Worm (Caenorhabditis elegans): ENCODE results near the gene C47E12.11.

C47E12.11 gene

DNA sequence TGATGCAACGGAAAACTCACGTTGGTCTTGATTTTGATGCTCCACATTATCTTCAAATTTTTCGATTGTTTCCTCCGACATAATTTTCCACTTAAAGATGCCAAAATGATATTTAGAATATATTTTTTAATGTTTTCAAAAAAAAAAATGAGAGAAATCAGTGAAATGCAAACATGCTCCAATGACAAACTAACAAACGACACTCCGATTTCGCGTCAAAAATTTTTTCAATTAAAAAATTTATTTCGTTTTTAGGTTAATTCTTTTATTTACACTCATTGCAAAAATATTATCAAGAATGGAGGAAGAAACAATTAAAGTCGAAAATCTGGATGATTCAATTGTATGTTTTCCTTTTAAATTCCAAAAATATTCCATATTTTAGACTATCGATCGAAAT, 37.1 kb upstream of the C47E12.11 start, which contains the start of the genes trmt-10A and F25H8.2:
TSS of gene trmt-10A (minus strand) at position 159 of the 400 bp plus-strand sequence.
TSS of gene F25H8.2 (plus strand) at position 181 of the 400 bp plus-strand sequence.
- no peak for TF ChIP-seq daf-12 (tag; optimal IDR thresholded peaks at IDR 0.05)
- no peak for TF ChIP-seq zip-2 (tag; optimal IDR thresholded peaks at IDR 0.05)
- no peak for TF ChIP-seq F44E2.7 (GFP tag; IDR thresholded peaks at IDR 0.05)
- no peak for TF ChIP-seq nhr-48 (tag; optimal IDR thresholded peaks at IDR 0.05)
- no peak for TF ChIP-seq pha-4 (GFP tag; IDR thresholded peaks at IDR 0.05)
- no peak for TF ChIP-seq pha-4 (tag; optimal IDR thresholded peaks at IDR 0.05)
- TF ChIP-seq duxl-1 (tag; optimal IDR thresholded peaks at IDR 0.05; ENCODE audit: poor library complexity) = no peak
- TF ChIP-seq egl-43 (GFP tag; IDR thresholded peaks at IDR 0.05) = no peak
- TF ChIP-seq ceh-82 (tag; optimal IDR thresholded peaks at IDR 0.05) = no peak
- no peak for TF ChIP-seq hmg-1.1 (GFP tag; IDR thresholded peaks at IDR 0.05)
- peak; percentile 44 for TF ChIP-seq dpl-1 (GFP tag; optimal IDR thresholded peaks at IDR 0.05)
- no peak for TF ChIP-seq fos-1 (tag; optimal IDR thresholded peaks at IDR 0.05)
- TF ChIP-seq dmd-6 (GFP tag; IDR thresholded peaks at IDR 0.05) = no peak
- TF ChIP-seq daf-8 (GFP tag; IDR thresholded peaks at IDR 0.05) = no peak
- TF ChIP-seq mdl-1 (tag; optimal IDR thresholded peaks at IDR 0.05) = no peak
- no peak for TF ChIP-seq fkh-10 (GFP tag; optimal IDR thresholded peaks at IDR 0.05)
- TF ChIP-seq zfp-2 (tag; optimal IDR thresholded peaks at IDR 0.05) = no peak
- no peak for TF ChIP-seq F37D6.2 (tag; optimal IDR thresholded peaks at IDR 0.05)
- TF ChIP-seq T20F7.1 (GFP tag; optimal IDR thresholded peaks at IDR 0.05) = peak; percentile 90
- TF ChIP-seq Y5F2A.4 (GFP tag; optimal IDR thresholded peaks at IDR 0.05) = no peak
- no peak for TF ChIP-seq ctbp-1 (GFP tag; IDR thresholded peaks at IDR 0.05)
- no peak for TF ChIP-seq mxl-2 (GFP tag; conservative IDR thresholded peaks at IDR 0.05)
- TF ChIP-seq saeg-2 (GFP tag; IDR thresholded peaks at IDR 0.05) = no peak
- peak; percentile 7 for TF ChIP-seq dve-1 (tag; optimal IDR thresholded peaks at IDR 0.05; ENCODE audit: insufficient read depth)
- no peak for TF ChIP-seq nhr-76 (tag; optimal IDR thresholded peaks at IDR 0.05)
- TF ChIP-seq spr-3 (GFP tag; optimal IDR thresholded peaks at IDR 0.05) = no peak
- TF ChIP-seq lin-39 (tag; optimal IDR thresholded peaks at IDR 0.05) = no peak
- TF ChIP-seq tra-1 (GFP tag; IDR thresholded peaks at IDR 0.05) = no peak
- no peak for TF ChIP-seq ceh-28 (tag; optimal IDR thresholded peaks at IDR 0.05)
- TF ChIP-seq dmd-8 (GFP tag; IDR thresholded peaks at IDR 0.05) = no peak
- no peak for TF ChIP-seq cey-2 (tag; optimal IDR thresholded peaks at IDR 0.05; ENCODE audit: borderline replicate concordance, insufficient read depth)
- TF ChIP-seq spr-1 (tag; optimal IDR thresholded peaks at IDR 0.05) = no peak
- no peak for TF ChIP-seq mxl-3 (GFP tag; optimal IDR thresholded peaks at IDR 0.05)
- TF ChIP-seq php-3 (GFP tag; IDR thresholded peaks at IDR 0.05) = no peak
- TF ChIP-seq hlh-30 (tag; optimal IDR thresholded peaks at IDR 0.05; ENCODE audit: insufficient read depth) = no peak
- TF ChIP-seq pqm-1 (tag; optimal IDR thresholded peaks at IDR 0.05) = no peak
- TF ChIP-seq F49E8.2 (tag; optimal IDR thresholded peaks at IDR 0.05; ENCODE audit: borderline replicate concordance) = no peak
- TF ChIP-seq ceh-20 (GFP tag; IDR thresholded peaks at IDR 0.05) = no peak
- no peak for TF ChIP-seq snpc-1.2 (GFP tag; IDR thresholded peaks at IDR 0.05)
- no peak for TF ChIP-seq ama-1 (optimal IDR thresholded peaks at IDR 0.05)
- TF ChIP-seq jun-1 (tag; optimal IDR thresholded peaks at IDR 0.05) = no peak
- TF ChIP-seq rbr-2 (tag; optimal IDR thresholded peaks at IDR 0.05) = peak; percentile 28
- no peak for TF ChIP-seq nhr-25 (tag; optimal IDR thresholded peaks at IDR 0.05; ENCODE audit: borderline replicate concordance, insufficient read depth)
- TF ChIP-seq lsy-2 (tag; optimal IDR thresholded peaks at IDR 0.05) = no peak
- TF ChIP-seq arid-1 (GFP tag; conservative IDR thresholded peaks at IDR 0.05) = no peak
- no peak for TF ChIP-seq T26A8.4 (GFP tag; IDR thresholded peaks at IDR 0.05)
- no peak for TF ChIP-seq daf-19 (GFP tag; conservative IDR thresholded peaks at IDR 0.05)
- TF ChIP-seq egl-27 (tag; optimal IDR thresholded peaks at IDR 0.05) = no peak
- TF ChIP-seq lin-38 (GFP tag; IDR thresholded peaks at IDR 0.05) = peak; percentile 89
- peak; percentile 18 for TF ChIP-seq nhr-28 (tag; optimal IDR thresholded peaks at IDR 0.05)
- peak; percentile 16 for TF ChIP-seq nhr-6 (tag; optimal IDR thresholded peaks at IDR 0.05)
- no peak for TF ChIP-seq ZK546.5 (tag; optimal IDR thresholded peaks at IDR 0.05)

All from whole organism, L4 larva.